Fruit fly (Drosophila melanogaster): ENCODE results near the gene Jasper.

Jasper gene

dm6 chr3R:30046029-30047001 is 6.0 kb upstream of the Jasper start, which contains the start of the genes RpL32 and CG7943 (continued):
- TF ChIP-seq mirr (GFP tag; optimal IDR thresholded peaks at IDR 0.05) = peak; percentile 95
- peak; percentile 82 for TF ChIP-seq wor (GFP tag; IDR thresholded peaks at IDR 0.05)
- TF ChIP-seq Bteb2 (GFP tag; optimal IDR thresholded peaks at IDR 0.05) = peak; percentile 92
- peak; percentile 82 for TF ChIP-seq dmrt99B (tag; optimal IDR thresholded peaks at IDR 0.05)
- no peak for TF ChIP-seq Hr78 (GFP tag; optimal IDR thresholded peaks at IDR 0.05)
- TF ChIP-seq MESR4 (GFP tag; optimal IDR thresholded peaks at IDR 0.05) = peak; percentile 93
- peak; percentile 35 to 91 for TF ChIP-seq crp (GFP tag; optimal IDR thresholded peaks at IDR 0.05)
- TF ChIP-seq Elba2 (GFP tag; optimal IDR thresholded peaks at IDR 0.05) = peak; percentile 34
- peak; percentile 91 for TF ChIP-seq zen (tag; optimal IDR thresholded peaks at IDR 0.05)
- peak; percentile 96 for TF ChIP-seq CG11247 (GFP tag; IDR thresholded peaks at IDR 0.05)
- TF ChIP-seq pita (GFP tag; optimal IDR thresholded peaks at IDR 0.05) = no peak
- peak; percentile 90 for TF ChIP-seq HLH54F (GFP tag; optimal IDR thresholded peaks at IDR 0.05)
- TF ChIP-seq CG13424 (tag; optimal IDR thresholded peaks at IDR 0.05) = peak; percentile 83
- peak; percentile 84 for TF ChIP-seq CG6683 (GFP tag; optimal IDR thresholded peaks at IDR 0.05)
- peak; percentile 91 for TF ChIP-seq ERR (GFP tag; optimal IDR thresholded peaks at IDR 0.05)
- TF ChIP-seq Lim3 (GFP tag; IDR thresholded peaks at IDR 0.05) = peak; percentile 83
- no peak for TF ChIP-seq sc (optimal IDR thresholded peaks at IDR 0.05)
- TF ChIP-seq sc (GFP tag; optimal IDR thresholded peaks at IDR 0.05) = peak; percentile 75
- peak; percentile 83 for TF ChIP-seq H2.0 (GFP tag; IDR thresholded peaks at IDR 0.05)
- TF ChIP-seq bab2 (GFP tag; optimal IDR thresholded peaks at IDR 0.05) = peak; percentile 98
- peak; percentile 78 for TF ChIP-seq CG12942 (GFP tag; optimal IDR thresholded peaks at IDR 0.05)
- TF ChIP-seq Nf-YC (tag; optimal IDR thresholded peaks at IDR 0.05) = peak; percentile 86
- peak; percentile 96 for TF ChIP-seq zfh2 (GFP tag; optimal IDR thresholded peaks at IDR 0.05)
- TF ChIP-seq CG10462 (GFP tag; optimal IDR thresholded peaks at IDR 0.05) = peak; percentile 56
- TF ChIP-seq Max (GFP tag; optimal IDR thresholded peaks at IDR 0.05) = peak; percentile 97
- TF ChIP-seq CG15073 (GFP tag; optimal IDR thresholded peaks at IDR 0.05) = peak; percentile 53
- TF ChIP-seq ci (GFP tag; IDR thresholded peaks at IDR 0.05) = peak; percentile 97
- peak; percentile 91 for TF ChIP-seq CG10959 (GFP tag; IDR thresholded peaks at IDR 0.05)
- TF ChIP-seq CG3847 (GFP tag; IDR thresholded peaks at IDR 0.05) = peak; percentile 95
- TF ChIP-seq amos (GFP tag; IDR thresholded peaks at IDR 0.05; ENCODE audit: partially characterized antibody) = peak; percentile 100
- TF ChIP-seq shn (GFP tag; optimal IDR thresholded peaks at IDR 0.05) = peak; percentile 95
- peak; percentile 80 for TF ChIP-seq CG4707 (GFP tag; optimal IDR thresholded peaks at IDR 0.05)
- peak; percentile 97 for TF ChIP-seq Dad (GFP tag; optimal IDR thresholded peaks at IDR 0.05)
- TF ChIP-seq tna (GFP tag; IDR thresholded peaks at IDR 0.05; ENCODE audit: partially characterized antibody) = peak; percentile 100
- TF ChIP-seq CrebB (tag; optimal IDR thresholded peaks at IDR 0.05) = peak; percentile 87
- peak; percentile 88 for TF ChIP-seq ttk (GFP tag; IDR thresholded peaks at IDR 0.05)
- peak; percentile 92 for TF ChIP-seq Six4 (GFP tag; optimal IDR thresholded peaks at IDR 0.05)
- peak; percentile 100 for TF ChIP-seq bbx (GFP tag; IDR thresholded peaks at IDR 0.05; ENCODE audit: partially characterized antibody)
- no peak for TF ChIP-seq CG17568 (GFP tag; optimal IDR thresholded peaks at IDR 0.05)
- peak; percentile 62 for TF ChIP-seq Nf-YB (GFP tag; optimal IDR thresholded peaks at IDR 0.05)
- TF ChIP-seq insv (GFP tag; optimal IDR thresholded peaks at IDR 0.05) = peak in 1 of 2 experiments; percentile 74
- TF ChIP-seq CG14441 (GFP tag; IDR thresholded peaks at IDR 0.05) = peak; percentile 92
- peak; percentile 98 for TF ChIP-seq lab (GFP tag; optimal IDR thresholded peaks at IDR 0.05)
- peak; percentile 91 for TF ChIP-seq CG14050 (GFP tag; IDR thresholded peaks at IDR 0.05)
- peak; percentile 80 for TF ChIP-seq CG1024 (GFP tag; IDR thresholded peaks at IDR 0.05)
- TF ChIP-seq Mes4 (GFP tag; optimal IDR thresholded peaks at IDR 0.05) = peak; percentile 96
- peak; percentile 100 for TF ChIP-seq Dll (GFP tag; IDR thresholded peaks at IDR 0.05; ENCODE audit: partially characterized antibody)
- TF ChIP-seq CG17912 (GFP tag; optimal IDR thresholded peaks at IDR 0.05) = peak; percentile 62
